Worm (Caenorhabditis elegans): Measurements from ENCODE around the gene R07E5.4.

The R07E5.4 gene

ce11 chrIII:4362332-4362731 lies 32.3 kb upstream of the R07E5.4 start (continued):
- TF ChIP-seq ztf-7 (tag; optimal IDR thresholded peaks at IDR 0.05) (no peak), lir-3 (tag; optimal IDR thresholded peaks at IDR 0.05) (peak; percentile 22), egl-27 (tag; optimal IDR thresholded peaks at IDR 0.05) (no peak), Y75B8A.6 (GFP tag; IDR thresholded peaks at IDR 0.05) (no peak), zfp-2 (tag; optimal IDR thresholded peaks at IDR 0.05) (no peak), snpc-4 (tag; optimal IDR thresholded peaks at IDR 0.05) (no peak), arid-1 (GFP tag; conservative IDR thresholded peaks at IDR 0.05) (peak; percentile 63; the same call in 1 of the 2 replicates), D1046.2 (GFP tag; IDR thresholded peaks at IDR 0.05) (no peak), ctbp-1 (GFP tag; IDR thresholded peaks at IDR 0.05) (0 out of 2 replicates have a peak, but pooled peaks have one; percentile 30), egl-43 (GFP tag; IDR thresholded peaks at IDR 0.05) (peak; percentile 69), madf-9 (GFP tag; conservative IDR thresholded peaks at IDR 0.05) (peak; percentile 64; the same call in 1 of the 2 replicates), gei-8 (GFP tag; optimal IDR thresholded peaks at IDR 0.05) (no peak), daf-8 (GFP tag; IDR thresholded peaks at IDR 0.05) (no peak), aha-1 (tag) (no peak), dmd-8 (GFP tag; IDR thresholded peaks at IDR 0.05) (peak; percentile 69; the same call in 1 of the 2 replicates), skn-1 (tag; optimal IDR thresholded peaks at IDR 0.05) (no peak), hlh-30 (tag; optimal IDR thresholded peaks at IDR 0.05; ENCODE audit: insufficient read depth) (peak; percentile 19), pha-4 (GFP tag; IDR thresholded peaks at IDR 0.05) (peak; percentile 46; the same call in 1 of the 2 replicates), pha-4 (tag; optimal IDR thresholded peaks at IDR 0.05) (no peak), dmd-6 (GFP tag; IDR thresholded peaks at IDR 0.05) (peak; percentile 43; the same call in 1 of the 2 replicates), nhr-77 (tag; optimal IDR thresholded peaks at IDR 0.05) (no peak), lin-39 (tag; optimal IDR thresholded peaks at IDR 0.05) (no peak), mes-2 (tag; optimal IDR thresholded peaks at IDR 0.05; ENCODE audit: poor library complexity, severe bottlenecking) (peak; percentile 63), hif-1 (tag; optimal IDR thresholded peaks at IDR 0.05) (peak in 1 of 2 experiments; percentile 1), zfp-3 (GFP tag; conservative IDR thresholded peaks at IDR 0.05) (no peak), nhr-48 (tag; optimal IDR thresholded peaks at IDR 0.05) (no peak), nhr-28 (tag; optimal IDR thresholded peaks at IDR 0.05) (no peak), hlh-11 (tag; optimal IDR thresholded peaks at IDR 0.05) (peak; percentile 21), F37D6.2 (tag; optimal IDR thresholded peaks at IDR 0.05) (no peak), dve-1 (tag; optimal IDR thresholded peaks at IDR 0.05; ENCODE audit: insufficient read depth) (peak; percentile 41), ceh-62 (tag; optimal IDR thresholded peaks at IDR 0.05) (no peak), lin-1 (GFP tag; IDR thresholded peaks at IDR 0.05) (0 out of 2 replicates have a peak, but pooled peaks have one; percentile 20)

- TF ChIP-seq dve-1 (tag; optimal IDR thresholded peaks at IDR 0.05; ENCODE audit: insufficient read depth) (peak; percentile 15), mes-2 (tag; optimal IDR thresholded peaks at IDR 0.05; ENCODE audit: poor library complexity, severe bottlenecking) (peak; percentile 8), nhr-237 (tag; optimal IDR thresholded peaks at IDR 0.05) (no peak), pqm-1 (tag; optimal IDR thresholded peaks at IDR 0.05) (no peak), lim-7 (GFP tag; IDR thresholded peaks at IDR 0.05) (no peak), lin-38 (GFP tag; IDR thresholded peaks at IDR 0.05) (peak; percentile 39; the same call in 1 of the 2 replicates), lsy-2 (tag; optimal IDR thresholded peaks at IDR 0.05) (peak in 1 of 2 experiments; percentile 7), ces-1 (GFP tag; optimal IDR thresholded peaks at IDR 0.05) (no peak)
These were observed 29.6 kb upstream of the R07E5.4 start, which contains the start of gene ckb-1 for ce11 chrIII:4364974-4365373. Gene ckb-1 (plus strand): TSS chrIII:4365274.

- TF ChIP-seq daf-12 (tag; optimal IDR thresholded peaks at IDR 0.05) = no peak
- no peak for TF ChIP-seq rbr-2 (tag; optimal IDR thresholded peaks at IDR 0.05)
- no peak for TF ChIP-seq nhr-10 (tag; optimal IDR thresholded peaks at IDR 0.05)
- no peak for TF ChIP-seq ZK546.5 (tag; optimal IDR thresholded peaks at IDR 0.05)
- TF ChIP-seq zip-11 (GFP tag; IDR thresholded peaks at IDR 0.05) = no peak
- TF ChIP-seq ceh-44 (GFP tag; IDR thresholded peaks at IDR 0.05) = no peak
- no peak for TF ChIP-seq lim-7 (GFP tag; IDR thresholded peaks at IDR 0.05)
- no peak for TF ChIP-seq ceh-82 (tag; optimal IDR thresholded peaks at IDR 0.05)
- no peak for TF ChIP-seq ama-1 (optimal IDR thresholded peaks at IDR 0.05)
- no peak for TF ChIP-seq nhr-11 (tag; optimal IDR thresholded peaks at IDR 0.05)
- TF ChIP-seq madf-9 (GFP tag; conservative IDR thresholded peaks at IDR 0.05) = no peak
- TF ChIP-seq snpc-1.2 (GFP tag; IDR thresholded peaks at IDR 0.05) = no peak
- TF ChIP-seq ctbp-1 (GFP tag; IDR thresholded peaks at IDR 0.05) = no peak
- TF ChIP-seq nhr-102 (tag; optimal IDR thresholded peaks at IDR 0.05) = no peak
- no peak for TF ChIP-seq nhr-42 (GFP tag; IDR thresholded peaks at IDR 0.05)
- no peak for TF ChIP-seq nhr-41 (GFP tag; IDR thresholded peaks at IDR 0.05)
These were observed 26.9 kb upstream of the R07E5.4 start, which contains the start of gene ckb-2 for ce11 chrIII:4367649-4368048. Gene ckb-2 (plus strand): TSS chrIII:4367949.
